Worm (Caenorhabditis elegans) whole organism, L4/young adult: ENCODE measurements around the gene T04B2.8.

Experiments
- W03F9.2 ChIP-seq: fragments of 150-350 bp; optimal IDR thresholded peaks from 2 replicates; lab custom pipeline; 2014; ENCODE audit warnings: missing biosample characterization, missing genetic modification characterization
- dao-5 ChIP-seq: sonication (generic microtip); optimal IDR thresholded peaks from 2 replicates; lab custom pipeline; 2016; ENCODE audit warnings: missing genotype, missing genetic modification characterization, moderate library complexity, missing compliant biosample characterization
- him-1 ChIP-seq: sonication (generic microtip); optimal IDR thresholded peaks from 2 replicates; lab custom pipeline; 2016; ENCODE audit warnings: missing genotype, missing genetic modification reagents, missing genetic modification characterization, missing compliant biosample characterization

Gene T04B2.8

DNA sequence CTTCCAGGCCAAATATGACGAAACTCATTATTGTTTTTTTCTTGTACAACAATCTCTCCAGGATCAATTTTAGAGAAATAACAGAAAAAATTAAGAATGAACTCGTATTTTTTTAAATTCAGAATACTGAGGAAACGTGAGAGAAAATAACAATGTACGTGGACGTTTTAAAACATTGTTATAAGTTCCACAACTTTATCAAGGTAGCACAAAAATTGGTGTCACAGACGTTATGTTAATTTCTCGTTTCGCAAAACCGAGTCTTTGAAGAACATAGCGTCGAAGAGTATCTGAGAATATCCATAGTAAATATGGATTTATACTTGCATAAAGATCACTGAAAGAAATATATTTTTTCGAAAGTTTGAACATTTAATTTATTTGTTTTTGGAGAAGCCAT is at the start of gene T04B2.8:
Gene T04B2.8, minus strand, starts transcription at position 101 of the 400 bp plus-strand sequence.
- TF ChIP-seq him-1 (tag; lab: Kevin White, UChicago), result no peak
- TF ChIP-seq W03F9.2 (tag; lab: Kevin White, UChicago), result no peak
- no peak for TF ChIP-seq dao-5 (tag; lab: Kevin White, UChicago)

DNA sequence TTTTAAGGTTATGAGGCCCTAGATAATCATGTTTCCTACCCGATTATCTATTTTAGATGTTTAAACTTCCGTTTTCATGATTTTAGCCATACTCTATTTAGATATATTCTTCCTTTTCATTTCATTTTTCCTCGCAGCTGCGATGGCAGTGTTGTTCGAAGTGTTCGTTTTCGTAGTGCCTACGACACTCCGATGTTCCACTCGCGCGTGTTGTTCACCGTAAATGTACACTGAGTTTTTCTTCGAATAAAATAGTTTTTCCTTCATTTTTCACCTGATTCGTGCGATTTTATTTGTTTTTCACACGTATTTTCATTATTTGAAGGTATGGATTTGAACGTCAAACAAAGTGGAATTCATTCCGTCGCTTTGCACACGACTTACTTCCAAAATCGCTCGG is 45.9 kb upstream of the T04B2.8 start, which contains the start of gene dis-3:
Gene dis-3, plus strand, starts transcription at position 322 of the 400 bp plus-strand sequence.
- TF ChIP-seq him-1 (tag; lab: Kevin White, UChicago) (no peak), W03F9.2 (tag; lab: Kevin White, UChicago) (no peak), dao-5 (tag; lab: Kevin White, UChicago) (no peak)

ce11 chrIV:10095171-10095570 is 44.2 kb upstream of the T04B2.8 start, which contains the start of the genes C04G2.5 and msp-36:
TSS of gene C04G2.5 (minus strand) at chrIV:10095271.
TSS of gene msp-36 (plus strand) at chrIV:10095433.
- TF ChIP-seq him-1 (tag; lab: Kevin White, UChicago) (no peak), dao-5 (tag; lab: Kevin White, UChicago) (no peak), W03F9.2 (tag; lab: Kevin White, UChicago) (no peak)

- TF ChIP-seq him-1 (tag; lab: Kevin White, UChicago) (no peak), dao-5 (tag; lab: Kevin White, UChicago) (no peak), W03F9.2 (tag; lab: Kevin White, UChicago) (no peak)
Observed at ce11 chrIV:10090358-10090757, 39.4 kb upstream of the T04B2.8 start, which contains the start of gene ttbk-5. TSS of gene ttbk-5 (plus strand) at chrIV:10090658.

ce11 chrIV:10089777-10090176 is 38.8 kb upstream of the T04B2.8 start, which contains the start of gene ttr-39:
TSS of gene ttr-39 (minus strand) at chrIV:10089877.
- TF ChIP-seq dao-5 (tag; lab: Kevin White, UChicago) (no peak), him-1 (tag; lab: Kevin White, UChicago) (no peak), W03F9.2 (tag; lab: Kevin White, UChicago) (no peak)

- no peak for TF ChIP-seq him-1 (tag; lab: Kevin White, UChicago)
Observed at ce11 chrIV:10085401-10086187, 34.6 kb upstream of the T04B2.8 start, which contains the start of the genes col-2 and ndc-80. TSS of gene col-2 (minus strand) at chrIV:10085451. TSS of gene ndc-80 (plus strand) at chrIV:10086137.

- TF ChIP-seq him-1 (tag; lab: Kevin White, UChicago) (no peak), W03F9.2 (tag; lab: Kevin White, UChicago) (no peak), dao-5 (tag; lab: Kevin White, UChicago) (no peak)
Observed at ce11 chrIV:10084323-10084959, 33.5 kb upstream of the T04B2.8 start, which contains the start of gene W01B6.8. TSS of gene W01B6.8 (minus strand) at chrIV:10084373.

- TF ChIP-seq W03F9.2 (tag; lab: Kevin White, UChicago) (no peak), dao-5 (tag; lab: Kevin White, UChicago) (no peak), him-1 (tag; lab: Kevin White, UChicago) (no peak)
Observed at ce11 chrIV:10080816-10081215, 29.8 kb upstream of the T04B2.8 start, which contains the start of gene W01B6.6. TSS of gene W01B6.6 (plus strand) at chrIV:10081116.

ce11 chrIV:10078003-10078402 is 27.0 kb upstream of the T04B2.8 start:
- TF ChIP-seq him-1 (tag; lab: Kevin White, UChicago) (no peak), dao-5 (tag; lab: Kevin White, UChicago) (no peak), W03F9.2 (tag; lab: Kevin White, UChicago) (no peak)

DNA sequence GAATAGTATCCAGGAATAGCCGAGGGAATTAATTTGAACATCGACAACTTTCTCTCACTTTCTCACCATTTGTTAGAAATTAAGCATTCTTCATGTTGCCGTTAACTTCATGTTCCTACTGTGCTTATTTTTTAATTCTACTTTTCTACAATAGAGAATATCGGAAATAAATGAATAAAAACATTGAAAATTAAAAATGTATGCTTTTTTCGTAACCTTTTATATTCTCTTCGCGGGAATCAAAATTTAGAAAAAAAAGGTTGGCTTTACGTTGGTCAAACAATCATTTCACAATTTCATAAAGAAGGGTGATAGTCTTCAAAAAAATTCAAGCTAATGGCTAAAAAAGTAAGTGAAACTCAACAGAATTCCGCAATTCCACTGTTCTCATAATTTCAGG is 24.9 kb upstream of the T04B2.8 start, which contains the start of gene W01B6.5:
Gene W01B6.5, plus strand, starts transcription at position 301 of the 400 bp plus-strand sequence.
- TF ChIP-seq dao-5 (tag; lab: Kevin White, UChicago) (no peak), him-1 (tag; lab: Kevin White, UChicago) (no peak), W03F9.2 (tag; lab: Kevin White, UChicago) (no peak)

ce11 chrIV:10075034-10075510 is 24.1 kb upstream of the T04B2.8 start, which contains the start of the genes ttbk-4 and W01B6.4:
TSS of gene ttbk-4 (minus strand) at chrIV:10075134.
TSS of gene W01B6.4 (plus strand) at chrIV:10075460.
- TF ChIP-seq W03F9.2 (tag; lab: Kevin White, UChicago), result no peak
- TF ChIP-seq dao-5 (tag; lab: Kevin White, UChicago), result no peak
- no peak for TF ChIP-seq him-1 (tag; lab: Kevin White, UChicago)

ce11 chrIV:10072527-10072926 is 21.5 kb upstream of the T04B2.8 start, which contains the start of gene W01B6.3:
TSS of gene W01B6.3 (minus strand) at chrIV:10072627.
- TF ChIP-seq W03F9.2 (tag; lab: Kevin White, UChicago) (no peak), dao-5 (tag; lab: Kevin White, UChicago) (no peak), him-1 (tag; lab: Kevin White, UChicago) (no peak)
